Worm (Caenorhabditis elegans): ENCODE data around the gene Y48B6A.13.

DNA sequence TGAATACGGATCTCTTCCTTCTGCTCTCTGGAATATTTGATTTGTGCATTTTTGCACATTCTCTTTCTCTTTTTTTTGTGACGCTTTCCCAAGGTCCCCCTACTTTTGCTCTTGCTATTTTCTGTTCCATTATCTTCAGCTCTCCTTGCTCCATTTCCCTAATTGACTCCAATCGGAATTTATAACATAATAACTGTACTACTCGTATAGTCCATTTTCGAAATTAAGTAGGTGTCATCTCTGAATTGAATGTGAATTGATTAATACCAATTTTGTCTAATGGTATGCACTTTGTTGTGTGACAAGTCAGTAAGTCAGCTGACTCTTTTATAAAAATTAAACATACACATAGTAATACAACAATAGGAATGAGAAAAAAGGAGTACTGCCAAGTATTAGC, 30.1 kb downstream of the Y48B6A.13 start:
- TF ChIP-seq lin-54 (GFP tag; optimal IDR thresholded peaks at IDR 0.05) (no peak), lsy-27 (tag; optimal IDR thresholded peaks at IDR 0.05; ENCODE audit: borderline replicate concordance, insufficient read depth) (no peak), sdz-38 (tag; optimal IDR thresholded peaks at IDR 0.05) (no peak), efl-1 (GFP tag; optimal IDR thresholded peaks at IDR 0.05) (no peak), attf-3 (GFP tag; conservative IDR thresholded peaks at IDR 0.05) (no peak), atf-7 (tag; optimal IDR thresholded peaks at IDR 0.05) (no peak), F33H1.4 (GFP tag; IDR thresholded peaks at IDR 0.05) (no peak), F57A8.1 (GFP tag; optimal IDR thresholded peaks at IDR 0.05) (no peak)
